Fruit fly (Drosophila melanogaster): ENCODE data around the gene CG14111.

CG14111 gene

dm6 chr3L:13400872-13401418 is 23.2 kb downstream of the CG14111 start, which contains the start of gene sens:
sens (minus strand) TSS chr3L:13401125.
- TF ChIP-seq CG8478 (optimal IDR thresholded peaks at IDR 0.05) = no peak
- no peak for TF ChIP-seq Dll (optimal IDR thresholded peaks at IDR 0.05)
- no peak for TF ChIP-seq usp (GFP tag; optimal IDR thresholded peaks at IDR 0.05)
- no peak for TF ChIP-seq psq (optimal IDR thresholded peaks at IDR 0.05)
- no peak for TF ChIP-seq pan (optimal IDR thresholded peaks at IDR 0.05)
- no peak for TF ChIP-seq EcR (GFP tag; optimal IDR thresholded peaks at IDR 0.05)

dm6 chr3L:13403141-13403867 is 25.5 kb downstream of the CG14111 start:
- TF ChIP-seq EcR (GFP tag; optimal IDR thresholded peaks at IDR 0.05) = no peak
- TF ChIP-seq pan (optimal IDR thresholded peaks at IDR 0.05) = no peak
- no peak for TF ChIP-seq psq (optimal IDR thresholded peaks at IDR 0.05)
- no peak for TF ChIP-seq CG8478 (optimal IDR thresholded peaks at IDR 0.05)
- no peak for TF ChIP-seq usp (GFP tag; optimal IDR thresholded peaks at IDR 0.05)
- TF ChIP-seq Dll (optimal IDR thresholded peaks at IDR 0.05) = no peak

- TF ChIP-seq CG8478 (optimal IDR thresholded peaks at IDR 0.05) (no peak), pan (optimal IDR thresholded peaks at IDR 0.05) (no peak), psq (optimal IDR thresholded peaks at IDR 0.05) (no peak), EcR (GFP tag; optimal IDR thresholded peaks at IDR 0.05) (no peak), Dll (optimal IDR thresholded peaks at IDR 0.05) (no peak), usp (GFP tag; optimal IDR thresholded peaks at IDR 0.05) (no peak)
Measured at dm6 chr3L:13406873-13407272, 29.1 kb downstream of the CG14111 start.

DNA sequence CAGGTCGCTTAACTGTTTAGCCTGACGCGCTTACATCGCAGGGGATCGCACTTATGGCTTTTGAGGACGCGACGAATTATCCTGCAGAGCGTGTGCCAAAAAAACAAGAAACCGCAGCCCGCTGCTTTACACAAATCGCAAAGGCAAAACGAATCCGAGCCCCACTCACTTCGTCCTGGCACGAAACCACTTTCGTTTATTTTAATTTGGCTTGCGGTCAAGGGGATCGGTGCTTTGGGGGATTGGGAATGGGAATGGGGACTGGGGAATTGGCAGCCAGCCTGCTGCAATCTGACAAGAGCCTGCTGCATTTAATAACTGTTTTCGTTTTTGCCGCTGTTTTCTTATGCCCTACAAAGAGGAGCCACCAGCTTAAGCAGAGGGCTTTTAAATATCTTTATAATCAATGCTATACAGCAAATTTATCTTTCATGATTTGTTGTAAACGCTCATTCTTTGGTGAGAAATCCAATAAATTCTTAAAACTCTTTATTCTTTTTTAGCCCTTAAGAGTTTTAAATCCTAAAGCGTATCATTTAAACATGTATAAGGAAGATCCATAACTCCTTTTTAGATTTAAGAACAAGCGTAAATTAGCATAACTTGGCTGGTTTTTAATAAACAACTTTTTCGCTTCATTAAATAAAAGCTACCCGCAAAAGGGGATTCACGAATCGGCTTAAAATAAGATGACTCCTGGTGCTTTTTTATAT is 32.2 kb downstream of the CG14111 start:
- TF ChIP-seq usp (GFP tag; optimal IDR thresholded peaks at IDR 0.05) (no peak), psq (optimal IDR thresholded peaks at IDR 0.05) (no peak), EcR (GFP tag; optimal IDR thresholded peaks at IDR 0.05) (no peak), Dll (optimal IDR thresholded peaks at IDR 0.05) (no peak), CG8478 (optimal IDR thresholded peaks at IDR 0.05) (no peak), pan (optimal IDR thresholded peaks at IDR 0.05) (no peak)

DNA sequence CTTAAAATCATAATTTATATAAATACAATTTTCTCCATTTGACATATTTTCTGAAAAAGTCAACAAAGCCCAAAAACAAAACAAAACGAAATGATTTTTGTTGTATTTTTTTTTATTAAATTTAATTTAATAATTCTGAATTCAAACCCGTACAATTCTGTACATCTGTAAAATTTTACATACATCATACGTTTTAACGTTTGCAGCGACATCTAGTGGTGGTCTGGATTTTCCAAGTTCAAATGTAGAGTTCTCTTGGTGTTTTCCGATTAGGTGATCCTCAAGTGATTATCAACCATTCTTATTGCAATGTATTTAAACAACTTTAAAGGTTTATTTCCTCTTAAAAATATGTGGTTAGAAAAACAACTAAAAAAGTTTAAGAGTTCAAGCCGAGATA is 33.2 kb downstream of the CG14111 start:
- TF ChIP-seq psq (optimal IDR thresholded peaks at IDR 0.05) = no peak
- TF ChIP-seq pan (optimal IDR thresholded peaks at IDR 0.05) = no peak
- TF ChIP-seq usp (GFP tag; optimal IDR thresholded peaks at IDR 0.05) = no peak
- TF ChIP-seq Dll (optimal IDR thresholded peaks at IDR 0.05) = no peak
- no peak for TF ChIP-seq EcR (GFP tag; optimal IDR thresholded peaks at IDR 0.05)

DNA sequence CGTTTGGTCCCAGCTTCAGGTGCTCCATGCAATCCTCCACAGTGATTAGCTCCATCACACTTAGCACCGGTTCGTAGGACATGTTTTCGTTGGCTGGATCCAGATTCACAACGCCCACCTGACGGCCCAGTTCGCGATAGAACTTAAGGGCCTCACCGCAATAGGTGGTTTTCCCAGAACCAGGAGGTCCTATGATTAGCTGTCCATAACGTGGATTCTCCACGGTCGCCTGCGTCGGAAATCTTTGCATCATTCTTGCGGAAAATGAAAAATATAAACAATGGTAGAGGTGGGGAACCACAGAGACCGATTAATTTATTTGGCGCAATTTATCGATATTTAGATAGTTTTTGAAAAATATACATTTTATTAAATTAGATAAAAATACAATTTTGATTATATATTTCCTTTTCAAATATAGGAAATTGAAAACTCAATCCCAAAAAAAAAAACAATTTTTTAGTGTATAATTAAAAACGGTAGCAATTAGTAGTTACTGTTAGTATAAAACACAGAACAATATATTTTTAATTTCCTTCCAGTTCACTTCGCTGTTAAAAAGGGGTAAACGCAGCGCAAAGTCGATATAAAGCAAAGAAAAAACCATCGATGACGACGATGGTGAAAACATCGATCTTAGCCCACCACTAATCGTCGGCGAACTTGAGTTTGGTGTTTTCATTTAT is 34.6 kb downstream of the CG14111 start, which contains the start of the genes CG10222 and flr:
Gene CG10222 (minus strand): TSS at position 254 of the 686 bp plus-strand sequence.
Gene flr (plus strand): TSS at position 644 of the 686 bp plus-strand sequence.
- no peak for TF ChIP-seq Dll (optimal IDR thresholded peaks at IDR 0.05)
- TF ChIP-seq pan (optimal IDR thresholded peaks at IDR 0.05) = no peak
- no peak for TF ChIP-seq psq (optimal IDR thresholded peaks at IDR 0.05)
- no peak for TF ChIP-seq CG8478 (optimal IDR thresholded peaks at IDR 0.05)
- TF ChIP-seq usp (GFP tag; optimal IDR thresholded peaks at IDR 0.05) = no peak
- TF ChIP-seq EcR (GFP tag; optimal IDR thresholded peaks at IDR 0.05) = no peak

- no peak for TF ChIP-seq usp (GFP tag; optimal IDR thresholded peaks at IDR 0.05)
- no peak for TF ChIP-seq pan (optimal IDR thresholded peaks at IDR 0.05)
- no peak for TF ChIP-seq psq (optimal IDR thresholded peaks at IDR 0.05)
- no peak for TF ChIP-seq EcR (GFP tag; optimal IDR thresholded peaks at IDR 0.05)
- TF ChIP-seq Dll (optimal IDR thresholded peaks at IDR 0.05) = no peak
Measured at dm6 chr3L:13412886-13413224, 35.1 kb downstream of the CG14111 start.

DNA sequence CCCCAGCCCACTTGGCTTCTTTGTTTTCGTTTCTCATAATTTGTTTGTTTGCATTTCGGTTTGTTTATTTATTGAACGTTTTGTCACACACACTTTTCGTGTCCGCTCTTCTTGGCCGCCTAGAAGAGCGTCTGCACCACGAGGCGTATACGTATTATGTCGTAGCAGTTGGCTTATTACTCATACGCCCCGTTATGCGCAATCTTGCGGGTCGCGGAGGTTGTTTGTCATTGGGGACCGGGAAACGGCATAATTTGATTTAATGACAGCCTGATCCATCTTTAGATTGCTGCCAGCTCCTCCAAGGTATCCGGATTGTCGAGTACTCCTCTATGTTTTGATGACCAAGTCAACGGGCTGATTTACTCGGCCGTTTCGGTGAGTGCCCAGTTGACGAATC is 42.5 kb downstream of the CG14111 start:
- TF ChIP-seq pan (optimal IDR thresholded peaks at IDR 0.05) (no peak), EcR (GFP tag; optimal IDR thresholded peaks at IDR 0.05) (no peak), CG8478 (optimal IDR thresholded peaks at IDR 0.05) (no peak), Dll (optimal IDR thresholded peaks at IDR 0.05) (no peak), usp (GFP tag; optimal IDR thresholded peaks at IDR 0.05) (no peak), psq (optimal IDR thresholded peaks at IDR 0.05) (no peak)

DNA sequence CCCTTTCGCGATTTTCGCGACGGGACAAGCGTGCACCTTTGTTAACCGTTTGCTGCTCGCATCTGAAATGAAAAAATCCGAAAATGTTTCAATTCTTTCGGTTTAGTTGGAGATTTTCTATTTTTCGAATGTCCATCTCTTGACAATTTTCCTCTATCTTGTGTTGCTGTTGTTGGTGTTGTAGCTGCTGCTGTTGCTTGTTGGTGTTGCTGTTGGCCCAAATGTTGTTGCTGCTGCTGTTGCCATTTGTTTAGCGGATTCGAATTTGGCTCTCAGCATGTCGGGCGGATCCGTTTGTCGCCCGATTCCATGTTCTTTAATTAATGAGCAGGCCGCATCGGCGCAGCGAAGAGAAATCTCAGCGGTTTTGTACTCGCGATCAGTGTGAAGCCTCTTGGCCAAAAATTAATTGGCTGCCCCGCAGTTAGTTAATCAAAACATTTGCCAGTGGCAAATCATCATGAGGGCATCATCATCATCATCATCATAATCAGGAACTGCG is 44.6 kb downstream of the CG14111 start, which contains the start of gene CG32121:
Gene CG32121 (minus strand): TSS at position 51 of the 502 bp plus-strand sequence.
- TF ChIP-seq psq (optimal IDR thresholded peaks at IDR 0.05) (no peak), usp (GFP tag; optimal IDR thresholded peaks at IDR 0.05) (no peak), Dll (optimal IDR thresholded peaks at IDR 0.05) (no peak)

dm6 chr3L:13424068-13424467 is 46.3 kb downstream of the CG14111 start, which contains the start of gene CG33263:
CG33263 (minus strand) TSS chr3L:13424168.
- TF ChIP-seq Dll (optimal IDR thresholded peaks at IDR 0.05) = no peak
- TF ChIP-seq EcR (GFP tag; optimal IDR thresholded peaks at IDR 0.05) = no peak
- no peak for TF ChIP-seq usp (GFP tag; optimal IDR thresholded peaks at IDR 0.05)
- TF ChIP-seq psq (optimal IDR thresholded peaks at IDR 0.05) = no peak
- no peak for TF ChIP-seq pan (optimal IDR thresholded peaks at IDR 0.05)
- no peak for TF ChIP-seq CG8478 (optimal IDR thresholded peaks at IDR 0.05)

dm6 chr3L:13425571-13425970 is 47.8 kb downstream of the CG14111 start, which contains the start of gene CG14106:
CG14106 (minus strand) TSS chr3L:13425671.
- TF ChIP-seq CG8478 (optimal IDR thresholded peaks at IDR 0.05) (no peak), EcR (GFP tag; optimal IDR thresholded peaks at IDR 0.05) (no peak), psq (optimal IDR thresholded peaks at IDR 0.05) (no peak), Dll (optimal IDR thresholded peaks at IDR 0.05) (no peak), pan (optimal IDR thresholded peaks at IDR 0.05) (no peak)

Data from whole organism.